Worm (Caenorhabditis elegans) whole organism, L4 larva: ENCODE data around the gene R06F6.12.

Source experiments
- F10B5.3 ChIP-seq: sonication (generic microtip); optimal IDR thresholded peaks from 2 replicates; lab custom pipeline; 2016; ENCODE audit warnings: mild to moderate bottlenecking, missing genetic modification characterization, missing compliant biosample characterization
- R02D3.7 ChIP-seq: fragments of 150-350 bp; sonication (generic microtip); optimal IDR thresholded peaks from 3 replicates; lab custom pipeline; 2014; ENCODE audit warnings: missing biosample characterization, missing genetic modification characterization
- T20F7.1 ChIP-seq: fragments of 200-800 bp; sonication (Bioruptor generic); optimal IDR thresholded peaks from 2 replicates; lab custom pipeline; 2018; ENCODE audit warnings: mild to moderate bottlenecking, missing genetic modification characterization, missing compliant biosample characterization
- T26A8.4 ChIP-seq: fragments of 200-800 bp; sonication (Bioruptor generic); IDR thresholded peaks from 2 replicates; pipeline ENCODE4 v1.3.6; 2022; ENCODE audit warnings: missing genetic modification characterization, missing compliant biosample characterization
- Y75B8A.6 ChIP-seq: fragments of 200-800 bp; sonication (Bioruptor generic); IDR thresholded peaks from 2 replicates; pipeline ENCODE4 v1.3.6; 2022; ENCODE audit warnings: missing genetic modification reagents, missing genetic modification characterization, missing compliant biosample characterization
- ZK337.2 ChIP-seq: fragments of 200-800 bp; sonication (Bioruptor generic); IDR thresholded peaks from 2 replicates; pipeline ENCODE4 v1.3.6; 2022; ENCODE audit warnings: missing genetic modification reagents, missing genetic modification characterization, missing compliant biosample characterization
- aly-2 ChIP-seq: sonication (generic microtip); optimal IDR thresholded peaks from 2 replicates; lab custom pipeline; 2018; ENCODE audit warnings: missing biosample characterization, missing genetic modification characterization
- arid-1 ChIP-seq: fragments of 200-800 bp; sonication (Bioruptor generic); conservative IDR thresholded peaks from 2 replicates; pipeline ENCODE4 v1.3.6; 2022; ENCODE audit warnings: missing genetic modification reagents, missing genetic modification characterization, missing compliant biosample characterization
- ceh-28 ChIP-seq: fragments of 150-350 bp; optimal IDR thresholded peaks from 2 replicates; lab custom pipeline; 2014; ENCODE audit warnings: missing biosample characterization, missing genetic modification reagents, missing genetic modification characterization
- ceh-44 ChIP-seq: fragments of 200-800 bp; sonication (Bioruptor generic); IDR thresholded peaks from 2 replicates; pipeline ENCODE4 v1.3.6; 2022; ENCODE audit warnings: missing genetic modification reagents, missing genetic modification characterization, missing compliant biosample characterization
- ceh-62 ChIP-seq: sonication (generic microtip); optimal IDR thresholded peaks from 2 replicates; lab custom pipeline; 2017; ENCODE audit warnings: missing biosample characterization, missing genetic modification characterization
- cey-2 ChIP-seq: sonication (generic microtip); optimal IDR thresholded peaks from 3 replicates; lab custom pipeline; 2017; ENCODE audit warnings: missing genetic modification characterization, mild to moderate bottlenecking, missing compliant biosample characterization, antibody characterized with exemption, borderline replicate concordance; ENCODE audit not compliant: insufficient read depth
- egl-27 ChIP-seq: sonication (generic microtip); optimal IDR thresholded peaks from 3 replicates; lab custom pipeline; 2017; ENCODE audit warnings: missing biosample characterization, missing genetic modification reagents, missing genetic modification characterization
- egl-43 ChIP-seq: fragments of 200-800 bp; sonication (Bioruptor generic); IDR thresholded peaks from 2 replicates; pipeline ENCODE4 v1.3.6; 2022; ENCODE audit warnings: missing genetic modification reagents, missing genetic modification characterization, missing compliant biosample characterization
- hlh-11 ChIP-seq: fragments of 200-800 bp; sonication (Bioruptor generic); optimal IDR thresholded peaks from 2 replicates; lab custom pipeline; 2018; ENCODE audit warnings: mild to moderate bottlenecking, missing genetic modification characterization, missing compliant biosample characterization
- lim-7 ChIP-seq: fragments of 200-800 bp; sonication (Bioruptor generic); IDR thresholded peaks from 2 replicates; pipeline ENCODE4 v1.3.6; 2022; ENCODE audit warnings: missing genetic modification characterization, missing compliant biosample characterization
- lin-13 ChIP-seq: fragments of 150-350 bp; optimal IDR thresholded peaks from 2 replicates; lab custom pipeline; 2014; ENCODE audit warnings: missing biosample characterization, missing genetic modification reagents, missing genetic modification characterization
- lin-38 ChIP-seq: fragments of 200-800 bp; sonication (Bioruptor generic); IDR thresholded peaks from 2 replicates; pipeline ENCODE4 v1.3.6; 2022; ENCODE audit warnings: missing genetic modification reagents, missing genetic modification characterization, missing compliant biosample characterization
- lir-3 ChIP-seq: sonication (generic microtip); optimal IDR thresholded peaks from 2 replicates; lab custom pipeline; 2016; ENCODE audit warnings: mild to moderate bottlenecking, missing genetic modification characterization, missing compliant biosample characterization
- madf-9 ChIP-seq: fragments of 200-800 bp; sonication (Bioruptor generic); conservative IDR thresholded peaks from 2 replicates; pipeline ENCODE4 v1.3.6; 2022; ENCODE audit warnings: missing genetic modification reagents, missing genetic modification characterization, missing compliant biosample characterization
- nhr-28 ChIP-seq: fragments of 150-350 bp; optimal IDR thresholded peaks from 2 replicates; lab custom pipeline; 2014; ENCODE audit warnings: missing biosample characterization, missing genetic modification characterization
- pha-4 ChIP-seq, 2 experiments: fragments of 150-350 bp in 1 of 2; fragments of 200-800 bp in 1 of 2; sonication (Bioruptor generic) in 1 of 2; IDR thresholded peaks in 1 of 2; optimal IDR thresholded peaks in 1 of 2; 2 replicates each; pipeline versions ENCODE4 v1.3.6 to Lab custom; 2014 to 2022; ENCODE audit warnings: missing genetic modification characterization in 2 of 2, missing genetic modification reagents in 2 of 2, missing biosample characterization in 1 of 2, missing compliant biosample characterization in 1 of 2
- rbr-2 ChIP-seq: sonication (generic microtip); optimal IDR thresholded peaks from 2 replicates; lab custom pipeline; 2016; ENCODE audit warnings: missing genotype, missing genetic modification characterization, missing compliant biosample characterization
- snpc-1.2 ChIP-seq: fragments of 200-800 bp; sonication (Bioruptor generic); IDR thresholded peaks from 2 replicates; pipeline ENCODE4 v1.3.6; 2022; ENCODE audit warnings: missing genetic modification reagents, missing genetic modification characterization, missing compliant biosample characterization
- snpc-4 ChIP-seq: fragments of 150-350 bp; optimal IDR thresholded peaks from 2 replicates; lab custom pipeline; 2014; ENCODE audit warnings: missing biosample characterization, missing genetic modification characterization
- tag-97 ChIP-seq: fragments of 200-800 bp; sonication (Bioruptor generic); IDR thresholded peaks from 2 replicates; pipeline ENCODE4 v1.3.6; 2022; ENCODE audit warnings: missing genetic modification characterization, missing compliant biosample characterization
- tra-1 ChIP-seq: fragments of 200-800 bp; sonication (Bioruptor generic); IDR thresholded peaks from 2 replicates; pipeline ENCODE4 v1.3.6; 2022; ENCODE audit warnings: missing genetic modification reagents, missing genetic modification characterization, missing compliant biosample characterization
- unc-130 ChIP-seq: sonication (generic microtip); optimal IDR thresholded peaks from 2 replicates; lab custom pipeline; 2016; ENCODE audit warnings: missing genetic modification reagents, missing genetic modification characterization, missing compliant biosample characterization
- unc-39 ChIP-seq: sonication (generic microtip); optimal IDR thresholded peaks from 2 replicates; lab custom pipeline; 2017; ENCODE audit warnings: missing biosample characterization, missing genetic modification characterization
- unc-62 ChIP-seq, 3 experiments: fragments of 150-350 bp in 1 of 3; sonication (generic microtip); optimal IDR thresholded peaks in 2 of 3; peaks in 1 of 3; 1 replicate in 1 of 3; 2 replicates in 2 of 3; lab custom pipeline; 2014 to 2017; ENCODE audit warnings: missing biosample characterization in 3 of 3, missing genetic modification characterization in 3 of 3, missing genetic modification reagents in 3 of 3, missing genotype in 1 of 3
- zag-1 ChIP-seq: fragments of 150-350 bp; optimal IDR thresholded peaks from 2 replicates; lab custom pipeline; 2014; ENCODE audit warnings: missing biosample characterization, missing genetic modification characterization
- zfp-2 ChIP-seq: sonication (generic microtip); optimal IDR thresholded peaks from 2 replicates; lab custom pipeline; 2016; ENCODE audit warnings: mild to moderate bottlenecking, missing genetic modification characterization, missing compliant biosample characterization
- zfp-3 ChIP-seq: fragments of 200-800 bp; sonication (Bioruptor generic); conservative IDR thresholded peaks from 2 replicates; pipeline ENCODE4 v1.3.6; 2022; ENCODE audit warnings: missing genetic modification reagents, missing genetic modification characterization, missing compliant biosample characterization

R06F6.12 gene

DNA sequence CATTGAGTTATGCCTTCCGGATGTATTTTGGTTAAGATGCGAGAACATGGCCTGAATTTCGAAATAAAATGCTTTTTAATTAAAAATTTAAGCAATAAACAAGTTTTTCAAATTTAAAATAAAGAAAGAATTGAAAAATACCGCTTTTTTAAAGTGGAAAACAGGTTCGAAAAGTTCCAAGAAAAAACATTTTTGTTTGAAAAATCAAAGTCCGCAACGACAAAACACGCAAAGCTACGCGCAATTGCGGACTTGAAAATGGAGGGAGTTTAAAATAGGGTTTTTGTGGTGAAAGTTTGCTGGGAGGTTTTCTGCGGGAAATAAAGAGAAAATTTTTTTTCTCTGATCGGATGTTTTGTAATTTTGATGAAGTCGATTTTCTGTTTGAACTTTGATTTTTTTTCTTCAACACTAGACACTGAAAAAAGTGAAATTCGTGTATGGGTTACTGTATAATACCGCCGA is 25.4 kb downstream of the R06F6.12 start, which contains the start of gene npp-19 (continued):
- no peak for TF ChIP-seq unc-39 (tag; lab: Kevin White, UChicago)
- no peak for TF ChIP-seq T26A8.4 (GFP tag; lab: Robert Waterston, UW)
- TF ChIP-seq lin-13 (GFP tag; lab: Kevin White, UChicago), result no peak
- peak; percentile 30 for TF ChIP-seq hlh-11 (tag; lab: Kevin White, UChicago)
- no peak for TF ChIP-seq zfp-2 (tag; lab: Kevin White, UChicago)
- TF ChIP-seq, all 104 proteins: peak for 16

- TF ChIP-seq ZK337.2 (GFP tag; lab: Robert Waterston, UW) (no peak), ceh-28 (no peak), madf-9 (GFP tag; lab: Robert Waterston, UW) (no peak), unc-130 (no peak), egl-43 (GFP tag; lab: Robert Waterston, UW) (no peak), zag-1 (tag; lab: Kevin White, UChicago) (no peak), pha-4 (GFP tag; IDR thresholded peaks at IDR 0.05; lab: Robert Waterston, UW) (no peak), pha-4 (tag; optimal IDR thresholded peaks at IDR 0.05; lab: Kevin White, UChicago) (no peak), tag-97 (GFP tag; lab: Robert Waterston, UW) (no peak), ceh-44 (GFP tag; lab: Robert Waterston, UW) (no peak), egl-27 (no peak), snpc-4 (tag; lab: Kevin White, UChicago) (no peak), F10B5.3 (tag; lab: Kevin White, UChicago) (no peak), arid-1 (GFP tag; lab: Robert Waterston, UW) (no peak), T26A8.4 (GFP tag; lab: Robert Waterston, UW) (no peak), aly-2 (tag; lab: Kevin White, UChicago) (no peak), T20F7.1 (no peak), snpc-1.2 (GFP tag; lab: Robert Waterston, UW) (no peak), Y75B8A.6 (no peak)
These were observed 27.7 kb downstream of the R06F6.12 start, which contains the start of gene set-14 for ce11 chrII:10796194-10796593. TSS of gene set-14 (minus strand) at chrII:10796294.

ce11 chrII:10793393-10793792 is 30.5 kb downstream of the R06F6.12 start, which contains the start of gene vps-11:
TSS of gene vps-11 (minus strand) at chrII:10793493.
- no peak for TF ChIP-seq rbr-2
- TF ChIP-seq lim-7 (GFP tag; lab: Robert Waterston, UW), result no peak
- TF ChIP-seq R02D3.7 (tag; lab: Kevin White, UChicago), result no peak
- TF ChIP-seq hlh-11 (tag; lab: Kevin White, UChicago), result no peak
- no peak for TF ChIP-seq tra-1
- TF ChIP-seq egl-43 (GFP tag; lab: Robert Waterston, UW), result no peak
- no peak for TF ChIP-seq T20F7.1
- no peak for TF ChIP-seq lir-3
- TF ChIP-seq nhr-28 (tag; lab: Kevin White, UChicago), result no peak
- TF ChIP-seq ceh-62 (tag; lab: Kevin White, UChicago), result no peak
- no peak for TF ChIP-seq zfp-3

DNA sequence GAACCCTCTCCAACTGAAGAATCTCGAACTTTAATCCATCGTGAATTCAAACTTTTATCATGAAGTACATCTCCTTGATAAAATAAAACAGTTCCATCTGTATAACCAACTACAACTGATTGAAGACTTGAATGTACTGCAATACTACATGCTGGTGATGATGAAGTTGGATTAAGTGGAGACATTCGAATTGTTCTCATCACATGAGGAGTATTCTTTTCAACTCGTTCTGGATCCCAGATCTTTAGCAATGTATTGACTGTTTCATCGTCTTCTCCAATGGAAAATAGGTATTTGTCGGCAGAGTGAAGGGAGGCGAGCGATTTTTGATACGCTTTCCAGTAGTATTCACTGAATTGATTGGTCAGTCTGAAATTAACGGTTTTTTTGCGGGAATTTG is 31.3 kb downstream of the R06F6.12 start:
- no peak for TF ChIP-seq cey-2 (tag; lab: Kevin White, UChicago)
- TF ChIP-seq unc-62 (GFP tag; optimal IDR thresholded peaks at IDR 0.05 in 1 of 2; lab: Kevin White, UChicago), result peak in 1 of 2 experiments; percentile 96
- no peak for TF ChIP-seq unc-62 (tag; optimal IDR thresholded peaks at IDR 0.05; lab: Kevin White, UChicago)

DNA sequence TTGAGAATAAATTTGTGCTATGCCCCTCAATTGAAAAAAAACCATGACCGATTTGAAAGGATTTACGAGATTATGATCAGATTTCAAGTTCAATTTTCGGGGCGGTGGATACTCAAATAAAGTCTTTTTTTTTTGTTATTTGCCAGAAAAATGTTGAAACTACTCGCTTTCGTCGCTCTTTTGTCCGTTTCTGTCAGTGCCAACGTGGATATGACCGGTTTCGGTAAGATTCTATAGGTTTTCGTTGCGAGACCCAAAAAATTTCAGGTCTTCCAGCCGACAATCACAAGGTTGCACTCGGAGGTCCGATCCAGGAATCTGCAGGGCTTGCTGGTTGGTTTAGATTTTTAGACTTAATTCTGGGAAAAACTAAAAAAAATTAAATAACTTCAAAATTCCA is 36.6 kb downstream of the R06F6.12 start, which contains the start of gene tag-209:
Gene tag-209 (plus strand): TSS at position 73 of the 400 bp plus-strand sequence.
- TF ChIP-seq nhr-28 (tag; lab: Kevin White, UChicago) (no peak), lin-38 (GFP tag; lab: Robert Waterston, UW) (0 out of 2 replicates have a peak, but pooled peaks have one; percentile 15)
